Worm (Caenorhabditis elegans): ENCODE results near the gene srab-23.

srab-23 gene

DNA sequence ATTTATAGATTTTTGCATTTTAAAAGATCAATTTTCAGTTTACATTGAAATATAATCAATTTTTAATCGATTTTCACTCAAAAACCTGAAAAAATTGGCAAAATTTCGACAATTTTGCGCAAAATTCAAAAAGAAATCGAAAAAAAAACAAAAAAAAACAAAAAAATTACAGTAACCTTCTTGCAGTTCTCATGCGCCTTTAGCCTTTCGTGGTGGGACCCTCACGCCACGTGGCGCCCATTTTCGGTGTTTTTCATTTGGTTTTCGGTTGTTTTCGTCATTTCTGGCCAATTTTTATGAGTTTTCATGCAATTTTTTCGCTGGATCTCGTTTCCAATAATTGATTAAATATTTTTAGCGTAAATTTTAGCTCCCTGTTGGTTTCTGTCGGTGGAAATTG lies 32.0 kb upstream of the srab-23 start (continued):
- peak; percentile 33 for TF ChIP-seq tlf-1 (GFP tag; optimal IDR thresholded peaks at IDR 0.05)
- no peak for TF ChIP-seq ztf-3 (GFP tag; optimal IDR thresholded peaks at IDR 0.05)
- no peak for TF ChIP-seq ztf-25 (GFP tag; IDR thresholded peaks at IDR 0.05)
- no peak for TF ChIP-seq Y53F4B.3 (GFP tag; IDR thresholded peaks at IDR 0.05)
- no peak for TF ChIP-seq lir-1 (GFP tag; conservative IDR thresholded peaks at IDR 0.05)
- no peak for TF ChIP-seq nhr-179 (tag; optimal IDR thresholded peaks at IDR 0.05)
- TF ChIP-seq attf-3 (GFP tag; conservative IDR thresholded peaks at IDR 0.05), result no peak
- TF ChIP-seq zim-3 (tag; optimal IDR thresholded peaks at IDR 0.05), result no peak
- TF ChIP-seq ccch-3 (GFP tag; optimal IDR thresholded peaks at IDR 0.05), result no peak
- no peak for TF ChIP-seq F22D6.2 (tag; optimal IDR thresholded peaks at IDR 0.05)
- TF ChIP-seq mel-28 (tag; optimal IDR thresholded peaks at IDR 0.05; ENCODE audit: borderline replicate concordance), result no peak
- peak; percentile 88 for TF ChIP-seq D2030.7 (GFP tag; IDR thresholded peaks at IDR 0.05)
- no peak for TF ChIP-seq B0035.1 (tag; optimal IDR thresholded peaks at IDR 0.05)
- no peak for TF ChIP-seq ceh-79 (tag; optimal IDR thresholded peaks at IDR 0.05)
- no peak for TF ChIP-seq egl-44 (GFP tag; IDR thresholded peaks at IDR 0.05)
- peak; percentile 4 for TF ChIP-seq snpc-4 (GFP tag; optimal IDR thresholded peaks at IDR 0.05)
- no peak for TF ChIP-seq snpc-4 (tag; optimal IDR thresholded peaks at IDR 0.05)
- TF ChIP-seq F55B11.4 (tag; optimal IDR thresholded peaks at IDR 0.05; ENCODE audit: borderline replicate concordance, insufficient read depth), result no peak
- TF ChIP-seq F33H1.4 (GFP tag; IDR thresholded peaks at IDR 0.05), result peak; percentile 91
- TF ChIP-seq F49E8.2 (tag; optimal IDR thresholded peaks at IDR 0.05; ENCODE audit: insufficient read depth), result peak; percentile 51
- TF ChIP-seq bed-2 (GFP tag; IDR thresholded peaks at IDR 0.05), result no peak
- no peak for TF ChIP-seq B0336.3 (GFP tag; IDR thresholded peaks at IDR 0.05)
- no peak for TF ChIP-seq nfya-1 (tag; optimal IDR thresholded peaks at IDR 0.05; ENCODE audit: borderline replicate concordance, insufficient read depth)
- TF ChIP-seq pbrm-1 (GFP tag; IDR thresholded peaks at IDR 0.05), result peak; percentile 65
- TF ChIP-seq rcor-1 (GFP tag; IDR thresholded peaks at IDR 0.05), result 0 out of 2 replicates have a peak, but pooled peaks have one; percentile 8
- TF ChIP-seq ceh-100 (GFP tag; IDR thresholded peaks at IDR 0.05), result no peak
- TF ChIP-seq hmg-1.2 (GFP tag; IDR thresholded peaks at IDR 0.05), result peak; percentile 33; the same call in 1 of the 2 replicates
- no peak for TF ChIP-seq unc-130 (GFP tag; optimal IDR thresholded peaks at IDR 0.05)
- TF ChIP-seq ama-1 (optimal IDR thresholded peaks at IDR 0.05), result no peak
- TF ChIP-seq ama-1 (GFP tag; optimal IDR thresholded peaks at IDR 0.05), result no peak
- TF ChIP-seq F37B4.10 (GFP tag; IDR thresholded peaks at IDR 0.05), result no peak
- no peak for TF ChIP-seq tbp1 (GFP tag; optimal IDR thresholded peaks at IDR 0.05)
- peak; percentile 31 for TF ChIP-seq snpc-1.1 (tag; optimal IDR thresholded peaks at IDR 0.05; ENCODE audit: insufficient read depth)
- TF ChIP-seq dpff-1 (tag; optimal IDR thresholded peaks at IDR 0.05), result no peak
- no peak for TF ChIP-seq nhr-27 (tag; optimal IDR thresholded peaks at IDR 0.05)
- TF ChIP-seq aptf-2 (GFP tag; conservative IDR thresholded peaks at IDR 0.05), result no peak
- TF ChIP-seq cebp-2 (GFP tag; IDR thresholded peaks at IDR 0.05), result no peak
- no peak for TF ChIP-seq ekl-4 (GFP tag; IDR thresholded peaks at IDR 0.05)
- TF ChIP-seq madf-10 (tag; optimal IDR thresholded peaks at IDR 0.05), result no peak
- TF ChIP-seq egrh-3 (GFP tag; IDR thresholded peaks at IDR 0.05), result no peak
- no peak for TF ChIP-seq T07F8.4 (tag; optimal IDR thresholded peaks at IDR 0.05)
- no peak for TF ChIP-seq lin-26 (GFP tag; IDR thresholded peaks at IDR 0.05)
- TF ChIP-seq athp-1 (tag; optimal IDR thresholded peaks at IDR 0.05), result no peak
- no peak for TF ChIP-seq hsf-1 (GFP tag; IDR thresholded peaks at IDR 0.05)
- TF ChIP-seq dox-1 (GFP tag; IDR thresholded peaks at IDR 0.05), result peak; percentile 6; the same call in 1 of the 2 replicates
- TF ChIP-seq dpl-1 (GFP tag; optimal IDR thresholded peaks at IDR 0.05), result peak; percentile 67
- no peak for TF ChIP-seq pha-4 (tag; optimal IDR thresholded peaks at IDR 0.05)
- no peak for TF ChIP-seq ceh-58 (GFP tag; IDR thresholded peaks at IDR 0.05)
- no peak for TF ChIP-seq Y56A3A.18 (GFP tag; IDR thresholded peaks at IDR 0.05)
- no peak for TF ChIP-seq Y95B8A.8 (GFP tag; IDR thresholded peaks at IDR 0.05)

Measured in whole organism, young adult.